Fruit fly (Drosophila melanogaster) whole organism, embryonic: ENCODE results near the gene RpS29.

Source experiments
- CG15514 ChIP-seq: fragments of 200-800 bp; sonication (Bioruptor generic); optimal IDR thresholded peaks from 3 replicates; lab custom pipeline; 2017; ENCODE audit warnings: missing biosample characterization, missing genetic modification characterization, mild to moderate bottlenecking, moderate library complexity, missing genetic modification reagents
- CG8089 ChIP-seq: fragments of 200-800 bp; sonication (Bioruptor generic); optimal IDR thresholded peaks from 3 replicates; lab custom pipeline; 2016; ENCODE audit warnings: missing biosample characterization, missing genetic modification characterization
- CG9437 ChIP-seq: fragments of 200-800 bp; sonication (Bioruptor generic); optimal IDR thresholded peaks from 2 replicates; lab custom pipeline; 2018; ENCODE audit warnings: missing biosample characterization, mild to moderate bottlenecking, missing genetic modification characterization
- croc ChIP-seq: fragments of 200-800 bp; sonication (Bioruptor generic); conservative IDR thresholded peaks from 3 replicates; pipeline ENCODE4 v1.3.6; 2022; ENCODE audit warnings: missing biosample characterization, missing genetic modification characterization
- mam ChIP-seq: fragments of 200-800 bp; sonication (Bioruptor generic); optimal IDR thresholded peaks from 3 replicates; lab custom pipeline; 2016; ENCODE audit warnings: missing biosample characterization, missing genetic modification characterization
- toy ChIP-seq: fragments of 200-800 bp; sonication (Bioruptor generic); IDR thresholded peaks from 2 replicates; pipeline ENCODE4 v1.3.6; 2022; ENCODE audit warnings: missing biosample characterization, missing genetic modification characterization

DNA sequence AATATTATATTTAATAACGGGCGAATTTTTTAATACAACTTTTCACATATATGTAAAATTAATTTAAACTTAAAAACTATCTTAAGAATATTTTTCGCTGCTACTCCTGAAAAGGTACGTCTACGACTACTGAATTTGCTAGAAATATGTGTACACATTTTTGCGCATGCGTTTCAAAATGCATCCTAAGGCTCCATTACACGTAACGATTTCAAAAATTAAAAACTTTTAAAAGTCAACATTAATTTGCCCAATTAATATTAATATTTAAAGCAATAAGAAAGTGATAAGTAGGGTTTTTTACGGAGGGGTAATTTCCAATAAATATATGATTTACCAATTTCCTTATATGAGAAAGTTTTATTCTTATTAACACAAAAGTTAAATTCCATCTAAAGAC, 47.1 kb upstream of the RpS29 start, which contains the start of gene FoxP:
- TF ChIP-seq CG8089 (GFP tag; lab: Kevin White, UChicago) (no peak), toy (GFP tag; lab: Robert Waterston, UW) (no peak), CG9437 (GFP tag; lab: Kevin White, UChicago) (no peak), mam (GFP tag; lab: Kevin White, UChicago) (no peak), CG15514 (GFP tag; lab: Kevin White, UChicago) (no peak), croc (no peak)
